Fruit fly (Drosophila melanogaster): Measurements from ENCODE around the gene CG31122.

CG31122 gene

DNA sequence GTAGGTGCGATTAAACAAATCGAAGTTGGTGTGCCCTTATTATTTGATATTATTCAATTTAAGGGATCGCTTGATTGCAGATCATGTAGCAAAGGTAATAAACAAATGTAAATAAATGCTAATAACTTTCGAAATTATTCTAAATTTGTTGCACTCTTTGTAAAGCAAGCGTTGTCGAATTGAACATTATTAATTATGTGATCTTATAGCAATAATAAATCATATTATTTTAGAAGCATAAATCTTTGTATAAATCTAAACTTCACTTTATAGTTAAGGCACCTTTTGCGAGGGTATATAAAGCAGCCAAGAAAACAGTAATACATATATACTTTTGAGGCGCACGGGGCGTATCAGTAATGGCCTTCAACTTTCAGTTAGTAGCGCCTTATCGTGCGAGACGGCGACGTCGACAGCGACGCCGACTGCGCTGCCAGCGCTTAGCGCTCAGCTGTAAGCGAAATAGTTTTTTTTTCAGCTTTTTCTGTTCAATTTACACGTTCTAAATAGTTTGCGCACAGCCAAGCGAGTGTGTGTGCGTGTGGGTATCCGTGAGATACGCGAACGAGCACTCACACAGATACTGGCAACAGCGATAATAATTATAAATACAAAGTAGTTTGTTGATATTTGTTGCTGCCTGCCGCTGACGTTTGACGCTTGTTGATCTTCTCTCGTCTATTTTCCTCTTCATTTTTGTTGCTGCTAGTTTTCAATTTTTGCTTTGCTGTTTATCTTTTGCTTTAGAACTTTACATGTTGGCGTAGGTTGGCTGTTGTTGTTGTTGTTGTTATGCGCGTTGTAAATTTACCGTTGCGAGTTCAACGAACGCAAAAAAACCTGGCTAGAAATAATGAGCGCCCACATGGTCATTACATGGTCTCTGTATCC lies 26.4 kb upstream of the CG31122 start:
- TF ChIP-seq Smox (GFP tag; optimal IDR thresholded peaks at IDR 0.05) (no peak), cyc (GFP tag; optimal IDR thresholded peaks at IDR 0.05) (no peak), CG6854 (GFP tag; optimal IDR thresholded peaks at IDR 0.05) (no peak), CG3032 (tag; optimal IDR thresholded peaks at IDR 0.05) (peak; percentile 29), Eip93F (GFP tag; optimal IDR thresholded peaks at IDR 0.05) (no peak), Hr38 (GFP tag; optimal IDR thresholded peaks at IDR 0.05) (no peak), Hr39 (GFP tag; optimal IDR thresholded peaks at IDR 0.05) (no peak), Eip75B (GFP tag; optimal IDR thresholded peaks at IDR 0.05) (peak; percentile 14), CG15336 (GFP tag; IDR thresholded peaks at IDR 0.05) (0 out of 2 replicates have a peak, but pooled peaks have one; percentile 12), CG6276 (GFP tag; optimal IDR thresholded peaks at IDR 0.05) (peak; percentile 0), spab (GFP tag; optimal IDR thresholded peaks at IDR 0.05) (peak; percentile 17), vri (GFP tag; optimal IDR thresholded peaks at IDR 0.05) (no peak), fd59A (GFP tag; optimal IDR thresholded peaks at IDR 0.05) (no peak), CG11902 (GFP tag; optimal IDR thresholded peaks at IDR 0.05) (no peak), Ets21C (GFP tag; optimal IDR thresholded peaks at IDR 0.05) (no peak), CG32006 (GFP tag; optimal IDR thresholded peaks at IDR 0.05) (peak; percentile 58), dsx (GFP tag; optimal IDR thresholded peaks at IDR 0.05; ENCODE audit: poor library complexity, severe bottlenecking) (peak; percentile 32), CG11762 (GFP tag; optimal IDR thresholded peaks at IDR 0.05; ENCODE audit: insufficient read depth) (peak; percentile 18), CG8319 (GFP tag; optimal IDR thresholded peaks at IDR 0.05) (no peak), net (GFP tag; optimal IDR thresholded peaks at IDR 0.05) (no peak), Sox102F (GFP tag; optimal IDR thresholded peaks at IDR 0.05) (no peak), Met (GFP tag; optimal IDR thresholded peaks at IDR 0.05) (no peak), fkh (GFP tag; optimal IDR thresholded peaks at IDR 0.05) (peak; percentile 96), Sox14 (GFP tag; optimal IDR thresholded peaks at IDR 0.05) (peak; percentile 26), pdm3 (GFP tag; optimal IDR thresholded peaks at IDR 0.05) (peak; percentile 43), CG6163 (GFP tag; IDR thresholded peaks at IDR 0.05) (0 out of 3 replicates have a peak, but pooled peaks have one; percentile 34), CG31627 (GFP tag; optimal IDR thresholded peaks at IDR 0.05) (no peak), Gug (GFP tag; IDR thresholded peaks at IDR 0.05) (no peak), CG10631 (GFP tag; optimal IDR thresholded peaks at IDR 0.05) (peak; percentile 10), fd85E (GFP tag; optimal IDR thresholded peaks at IDR 0.05) (no peak), dac (GFP tag; optimal IDR thresholded peaks at IDR 0.05) (no peak), Ets96B (tag; optimal IDR thresholded peaks at IDR 0.05) (peak; percentile 42), svp (GFP tag) (peak; percentile 29), CG10669 (GFP tag; optimal IDR thresholded peaks at IDR 0.05) (peak; percentile 53), Hr4 (GFP tag; optimal IDR thresholded peaks at IDR 0.05) (peak; percentile 50), Eip78C (GFP tag) (peak; percentile 85), Lpt (GFP tag; optimal IDR thresholded peaks at IDR 0.05) (no peak), Blimp-1 (GFP tag; optimal IDR thresholded peaks at IDR 0.05) (no peak), salr (GFP tag; optimal IDR thresholded peaks at IDR 0.05) (peak in 1 of 2 experiments; percentile 4), CG6808 (GFP tag; optimal IDR thresholded peaks at IDR 0.05) (peak; percentile 19), lz (GFP tag; optimal IDR thresholded peaks at IDR 0.05) (no peak), CG1621 (tag; optimal IDR thresholded peaks at IDR 0.05) (no peak), CG7368 (GFP tag; optimal IDR thresholded peaks at IDR 0.05) (no peak), CG11294 (GFP tag; IDR thresholded peaks at IDR 0.05) (no peak), OdsH (GFP tag; optimal IDR thresholded peaks at IDR 0.05) (peak; percentile 15), Sox15 (GFP tag; optimal IDR thresholded peaks at IDR 0.05) (no peak), topi (GFP tag; optimal IDR thresholded peaks at IDR 0.05) (no peak), esn (GFP tag; optimal IDR thresholded peaks at IDR 0.05) (no peak), CG3919 (GFP tag; optimal IDR thresholded peaks at IDR 0.05) (no peak), CG8632 (GFP tag; optimal IDR thresholded peaks at IDR 0.05) (no peak)

Data from whole organism, prepupa.